Worm (Caenorhabditis elegans) whole organism, early embryonic: Measurements from ENCODE around the gene mom-1.

Experiments used
- F13C5.2 ChIP-seq: sonication (generic microtip); optimal IDR thresholded peaks from 2 replicates; lab custom pipeline; 2017; ENCODE audit warnings: mild to moderate bottlenecking, missing genetic modification characterization, inconsistent platforms, missing compliant biosample characterization
- ama-1 ChIP-seq: fragments of 150-350 bp; optimal IDR thresholded peaks from 2 replicates; lab custom pipeline; 2014
- ceh-13 ChIP-seq: fragments of 200-800 bp; sonication (Bioruptor generic); optimal IDR thresholded peaks from 2 replicates; lab custom pipeline; 2018; ENCODE audit warnings: mild to moderate bottlenecking, missing genetic modification characterization, missing compliant biosample characterization
- ceh-36 ChIP-seq: sonication (generic microtip); optimal IDR thresholded peaks from 2 replicates; lab custom pipeline; 2016; ENCODE audit warnings: missing genetic modification characterization, inconsistent platforms, missing compliant biosample characterization
- ets-7 ChIP-seq: sonication (generic microtip); optimal IDR thresholded peaks from 2 replicates; lab custom pipeline; 2016; ENCODE audit warnings: missing genotype, missing genetic modification characterization, missing compliant biosample characterization
- flt-1 ChIP-seq: fragments of 200-800 bp; sonication (Bioruptor generic); IDR thresholded peaks from 2 replicates; pipeline ENCODE4 v1.3.6; 2022; ENCODE audit warnings: missing genetic modification characterization, missing compliant biosample characterization
- hmbx-1 ChIP-seq: sonication (generic microtip); optimal IDR thresholded peaks from 2 replicates; lab custom pipeline; 2016; ENCODE audit warnings: mild to moderate bottlenecking, missing genetic modification characterization, missing compliant biosample characterization
- hmg-4 ChIP-seq: fragments of 200-800 bp; sonication (Bioruptor generic); optimal IDR thresholded peaks from 2 replicates; lab custom pipeline; 2018; ENCODE audit warnings: mild to moderate bottlenecking, missing genetic modification characterization, missing compliant biosample characterization
- hnd-1 ChIP-seq: sonication (generic microtip); optimal IDR thresholded peaks from 2 replicates; lab custom pipeline; 2016; ENCODE audit warnings: missing genetic modification characterization, missing compliant biosample characterization
- pes-1 ChIP-seq: fragments of 200-800 bp; sonication (Bioruptor generic); IDR thresholded peaks from 2 replicates; pipeline ENCODE4 v1.3.6; 2022; ENCODE audit warnings: missing genetic modification reagents, missing genetic modification characterization, missing compliant biosample characterization
- scrt-1 ChIP-seq: fragments of 200-800 bp; sonication (Bioruptor generic); IDR thresholded peaks from 2 replicates; pipeline ENCODE4 v1.3.6; 2022; ENCODE audit warnings: missing genetic modification characterization, missing compliant biosample characterization
- tbx-11 ChIP-seq: fragments of 200-800 bp; sonication (Bioruptor generic); IDR thresholded peaks from 2 replicates; pipeline ENCODE4 v1.3.6; 2022; ENCODE audit warnings: missing genetic modification characterization, missing compliant biosample characterization
- tbx-37 ChIP-seq: fragments of 200-800 bp; sonication (Bioruptor generic); conservative IDR thresholded peaks from 2 replicates; pipeline ENCODE4 v1.3.6; 2022; ENCODE audit warnings: missing genetic modification reagents, missing genetic modification characterization, missing compliant biosample characterization
- tra-4 ChIP-seq: sonication (generic microtip); optimal IDR thresholded peaks from 2 replicates; lab custom pipeline; 2017; ENCODE audit warnings: missing genetic modification characterization, missing compliant biosample characterization

DNA sequence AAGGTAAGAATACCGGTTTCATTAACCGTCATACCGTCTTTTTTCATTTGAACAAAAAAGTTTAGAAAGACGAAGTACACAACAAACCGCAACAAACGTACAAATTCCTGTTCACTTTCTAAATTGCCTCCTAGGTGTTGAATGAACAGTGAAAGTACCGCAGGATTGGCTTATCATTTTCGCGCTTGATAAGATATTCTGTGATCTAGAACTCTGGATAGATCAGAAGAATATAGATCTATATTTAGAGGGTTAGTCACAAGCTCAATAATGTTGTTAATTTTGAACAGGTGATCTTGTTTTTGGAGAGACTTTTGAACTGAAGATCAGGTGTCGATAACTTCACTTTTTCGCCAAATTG lies 38.3 kb upstream of the mom-1 start:
- TF ChIP-seq ama-1 (lab: Kevin White, UChicago) (no peak), hmbx-1 (no peak), hnd-1 (tag; lab: Kevin White, UChicago) (no peak), tra-4 (tag; lab: Kevin White, UChicago) (no peak), flt-1 (GFP tag; lab: Robert Waterston, UW) (no peak), ceh-13 (no peak), pes-1 (GFP tag; lab: Robert Waterston, UW) (no peak), hmg-4 (GFP tag; lab: Kevin White, UChicago) (no peak), F13C5.2 (tag; lab: Kevin White, UChicago) (no peak), ceh-36 (no peak), tbx-11 (no peak), scrt-1 (GFP tag; lab: Robert Waterston, UW) (no peak), tbx-37 (GFP tag; lab: Robert Waterston, UW) (no peak), ets-7 (tag; lab: Kevin White, UChicago) (no peak)
